Fruit fly (Drosophila melanogaster) whole organism, embryonic: ENCODE data around the gene sdk.

Experiments
- Awh ChIP-seq: fragments of 200-800 bp; sonication (Bioruptor generic); IDR thresholded peaks from 2 replicates; pipeline ENCODE4, ENCODE4 v1.3.6; 2022; ENCODE audit warnings: missing biosample characterization, missing genetic modification characterization
- Blimp-1 ChIP-seq: fragments of 200-800 bp; sonication (Bioruptor generic); optimal IDR thresholded peaks from 3 replicates; lab custom pipeline; 2018; ENCODE audit warnings: missing biosample characterization, missing genetic modification characterization, mild to moderate bottlenecking, moderate library complexity, missing genetic modification reagents
- CG10431 ChIP-seq: fragments of 200-800 bp; sonication (Bioruptor generic); optimal IDR thresholded peaks from 3 replicates; lab custom pipeline; 2018; ENCODE audit warnings: missing biosample characterization, mild to moderate bottlenecking, missing genetic modification characterization
- CG11456 ChIP-seq: fragments of 200-800 bp; sonication (Bioruptor generic); IDR thresholded peaks from 3 replicates; pipeline ENCODE4 v1.3.6; 2022; ENCODE audit warnings: missing biosample characterization, missing genetic modification characterization
- CG14710 ChIP-seq: fragments of 200-800 bp; sonication (Bioruptor generic); optimal IDR thresholded peaks from 3 replicates; lab custom pipeline; 2019; ENCODE audit warnings: missing biosample characterization, mild to moderate bottlenecking, missing genetic modification characterization, moderate library complexity
- CG1647 ChIP-seq: fragments of 200-800 bp; sonication (Bioruptor generic); optimal IDR thresholded peaks from 3 replicates; lab custom pipeline; 2016; ENCODE audit warnings: missing biosample characterization, missing genetic modification characterization
- CG17385 ChIP-seq: fragments of 200-800 bp; sonication (Bioruptor generic); optimal IDR thresholded peaks from 3 replicates; lab custom pipeline; 2018; ENCODE audit warnings: missing biosample characterization, mild to moderate bottlenecking, missing genetic modification characterization
- CG1792 ChIP-seq: fragments of 200-800 bp; sonication (Bioruptor generic); optimal IDR thresholded peaks from 2 replicates; lab custom pipeline; 2016; ENCODE audit warnings: missing biosample characterization, missing genetic modification characterization
- CG2202 ChIP-seq: fragments of 200-800 bp; sonication (Bioruptor generic); optimal IDR thresholded peaks from 2 replicates; lab custom pipeline; 2018; ENCODE audit warnings: missing biosample characterization, mild to moderate bottlenecking, missing genetic modification characterization
- CG31441 ChIP-seq: fragments of 200-800 bp; sonication (Bioruptor generic); IDR thresholded peaks from 2 replicates; pipeline ENCODE4 v1.3.6; 2022; ENCODE audit warnings: missing biosample characterization, missing genetic modification characterization
- CG6791 ChIP-seq: fragments of 200-800 bp; sonication (Bioruptor generic); IDR thresholded peaks from 3 replicates; pipeline ENCODE4 v1.3.6; 2022; ENCODE audit warnings: missing biosample characterization, missing genetic modification characterization; ENCODE audit not compliant: partially characterized antibody
- CG7357 ChIP-seq: fragments of 200-800 bp; sonication (Bioruptor generic); IDR thresholded peaks from 3 replicates; pipeline ENCODE4 v1.3.6; 2022; ENCODE audit warnings: missing biosample characterization, missing genetic modification characterization
- D19A ChIP-seq: fragments of 200-800 bp; optimal IDR thresholded peaks from 3 replicates; lab custom pipeline; 2019; ENCODE audit warnings: missing biosample characterization, mild to moderate bottlenecking, missing genetic modification characterization, moderate library complexity
- ERR ChIP-seq: fragments of 200-800 bp; sonication (Bioruptor generic); optimal IDR thresholded peaks from 2 replicates; lab custom pipeline; 2016; ENCODE audit warnings: missing biosample characterization, missing genetic modification characterization
- MBD-R2 ChIP-seq: fragments of 200-800 bp; sonication (Bioruptor generic); IDR thresholded peaks from 2 replicates; pipeline ENCODE4 v1.3.6; 2022; ENCODE audit warnings: missing biosample characterization, missing genetic modification characterization
- Mad ChIP-seq: fragments of 200-800 bp; sonication (Bioruptor generic); optimal IDR thresholded peaks from 2 replicates; lab custom pipeline; 2016; ENCODE audit warnings: missing biosample characterization, missing genetic modification characterization
- Meics ChIP-seq: fragments of 200-800 bp; sonication (Bioruptor generic); optimal IDR thresholded peaks from 2 replicates; lab custom pipeline; 2017; ENCODE audit warnings: missing biosample characterization, mild to moderate bottlenecking, missing genetic modification characterization
- NFAT ChIP-seq: fragments of 200-800 bp; sonication (Bioruptor generic); IDR thresholded peaks from 2 replicates; pipeline ENCODE4 v1.3.6; 2022; ENCODE audit warnings: missing biosample characterization, missing genetic modification characterization
- Xrp1 ChIP-seq: fragments of 200-800 bp; sonication (Bioruptor generic); IDR thresholded peaks from 2 replicates; pipeline ENCODE4 v1.3.6; 2022; ENCODE audit warnings: missing biosample characterization, missing genetic modification characterization
- ase ChIP-seq: fragments of 200-800 bp; sonication (Bioruptor generic); IDR thresholded peaks from 3 replicates; pipeline ENCODE4 v1.3.6; 2022; ENCODE audit warnings: missing biosample characterization, missing genetic modification characterization
- chm ChIP-seq: fragments of 200-800 bp; sonication (Bioruptor generic); IDR thresholded peaks from 2 replicates; pipeline ENCODE4 v1.3.6; 2022; ENCODE audit warnings: missing biosample characterization, missing genetic modification characterization
- chn ChIP-seq: fragments of 200-800 bp; sonication (Bioruptor generic); optimal IDR thresholded peaks from 2 replicates; lab custom pipeline; 2016; ENCODE audit warnings: missing biosample characterization, missing genetic modification characterization
- crol ChIP-seq: fragments of 200-800 bp; sonication (Bioruptor generic); IDR thresholded peaks from 2 replicates; pipeline ENCODE4 v1.3.6; 2022; ENCODE audit warnings: missing biosample characterization, missing genetic modification characterization
- dysf ChIP-seq: fragments of 200-800 bp; sonication (Bioruptor generic); IDR thresholded peaks from 3 replicates; pipeline ENCODE4 v1.3.6; 2022; ENCODE audit warnings: missing biosample characterization, missing genetic modification characterization
- esg ChIP-seq: fragments of 200-800 bp; sonication (Bioruptor generic); conservative IDR thresholded peaks from 2 replicates; pipeline ENCODE4 v1.3.6; 2022; ENCODE audit warnings: missing biosample characterization, missing genetic modification characterization
- gem ChIP-seq: fragments of 200-800 bp; sonication (Bioruptor generic); optimal IDR thresholded peaks from 2 replicates; lab custom pipeline; 2019; ENCODE audit warnings: missing biosample characterization, mild to moderate bottlenecking, missing genetic modification characterization, moderate library complexity
- hb ChIP-seq: fragments of 200-800 bp; sonication (Bioruptor generic); IDR thresholded peaks from 3 replicates; pipeline ENCODE4 v1.3.6; 2022; ENCODE audit warnings: missing biosample characterization, missing genetic modification characterization; ENCODE audit not compliant: partially characterized antibody
- ken ChIP-seq: fragments of 200-800 bp; sonication (Bioruptor generic); IDR thresholded peaks from 3 replicates; pipeline ENCODE4 v1.3.6; 2022; ENCODE audit warnings: missing biosample characterization, missing genetic modification characterization
- nmo ChIP-seq: fragments of 200-800 bp; sonication (Bioruptor generic); optimal IDR thresholded peaks from 2 replicates; lab custom pipeline; 2018; ENCODE audit warnings: missing biosample characterization, mild to moderate bottlenecking, missing genetic modification characterization, moderate library complexity
- otp ChIP-seq: fragments of 200-800 bp; sonication (Bioruptor generic); IDR thresholded peaks from 3 replicates; pipeline ENCODE4, ENCODE4 v1.3.6; 2022; ENCODE audit warnings: missing biosample characterization, missing genetic modification characterization
- pan ChIP-seq, 4 experiments: fragments of >200 bp in 3 of 4; fragments of 200-800 bp in 1 of 4; sonication (Bioruptor generic) in 1 of 4; optimal IDR thresholded peaks in 3 of 4; IDR thresholded peaks in 1 of 4; 2 replicates each; pipeline versions ENCODE4 v1.3.6 to Lab custom; 2017 to 2022; ENCODE audit warnings: missing biosample characterization in 2 of 4, missing genetic modification characterization in 2 of 4, mixed read lengths in 1 of 4
- pfk ChIP-seq: fragments of 200-800 bp; sonication (Bioruptor generic); optimal IDR thresholded peaks from 2 replicates; lab custom pipeline; 2018; ENCODE audit warnings: missing biosample characterization, mild to moderate bottlenecking, missing genetic modification characterization, moderate library complexity
- pita ChIP-seq: fragments of 200-800 bp; sonication (Bioruptor generic); optimal IDR thresholded peaks from 2 replicates; lab custom pipeline; 2017; ENCODE audit warnings: missing biosample characterization, mild to moderate bottlenecking, missing genetic modification characterization
- sd ChIP-seq: fragments of 200-800 bp; sonication (Bioruptor generic); optimal IDR thresholded peaks from 3 replicates; lab custom pipeline; 2018; ENCODE audit warnings: missing biosample characterization, mild to moderate bottlenecking, missing genetic modification characterization, moderate library complexity
- sens ChIP-seq: fragments of 200-800 bp; sonication (Bioruptor generic); peaks from one replicate; lab custom pipeline; 2016; ENCODE audit warnings: missing biosample characterization, missing genetic modification characterization
- tup ChIP-seq: fragments of 200-800 bp; sonication (Bioruptor generic); optimal IDR thresholded peaks from 2 replicates; lab custom pipeline; 2016; ENCODE audit warnings: missing biosample characterization, mild to moderate bottlenecking, missing genetic modification characterization, moderate library complexity
- vfl ChIP-seq: fragments of 200-800 bp; sonication (Bioruptor generic); optimal IDR thresholded peaks from 2 replicates; lab custom pipeline; 2016; ENCODE audit warnings: missing biosample characterization, missing genetic modification characterization
- vvl ChIP-seq: fragments of 200-800 bp; sonication (Bioruptor generic); IDR thresholded peaks from 2 replicates; pipeline ENCODE4 v1.3.6; 2022; ENCODE audit warnings: missing biosample characterization, missing genetic modification characterization
- zfh1 ChIP-seq: fragments of 200-800 bp; sonication (Bioruptor generic); IDR thresholded peaks from 3 replicates; pipeline ENCODE4 v1.3.6; 2022; ENCODE audit warnings: missing biosample characterization, missing genetic modification characterization

sdk gene

DNA sequence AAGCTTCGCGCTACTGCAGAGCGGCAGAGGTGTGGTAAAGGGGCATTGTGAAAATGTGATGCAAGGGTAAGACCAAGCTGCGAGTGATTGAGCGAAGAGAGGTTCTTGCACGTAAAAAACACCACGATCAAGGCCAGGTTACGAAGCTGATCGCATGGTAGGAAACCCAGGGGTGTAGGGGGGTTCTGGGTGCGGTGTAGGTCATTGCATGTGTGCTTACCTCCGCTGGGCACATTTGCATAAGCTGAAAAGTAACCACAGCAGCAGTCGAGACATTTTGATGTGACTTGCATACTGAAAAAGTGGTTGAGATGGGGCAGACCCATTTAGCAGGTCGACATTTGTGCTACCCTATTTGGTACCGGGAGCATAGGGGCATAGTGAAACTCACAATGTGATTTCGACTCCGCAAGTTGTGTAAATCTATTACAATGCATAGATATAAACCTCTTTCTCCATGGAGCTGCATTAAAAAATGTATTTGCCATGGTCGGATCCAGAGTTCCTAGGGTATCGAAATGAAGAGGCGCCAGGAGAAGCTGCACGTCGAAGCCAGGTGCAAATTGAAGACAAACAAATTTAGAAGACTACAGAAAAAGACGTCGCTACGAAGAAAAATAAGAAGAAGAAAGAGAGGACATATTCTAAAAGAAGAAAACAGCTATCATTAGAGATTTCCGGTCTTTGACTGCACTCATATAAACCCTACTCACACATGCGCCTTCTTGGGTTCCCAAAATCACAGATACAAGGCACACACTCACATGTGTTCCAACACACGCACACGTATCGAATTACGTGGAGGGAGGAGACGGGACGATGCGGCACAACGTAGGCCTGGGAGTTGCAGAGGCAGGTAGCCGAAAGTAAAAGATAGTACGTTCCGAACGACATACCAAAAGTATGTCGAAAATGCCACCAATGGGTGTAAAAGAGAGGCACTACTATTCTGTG is 6.5 kb downstream of the sdk start (continued):
- TF ChIP-seq Awh (GFP tag; lab: Robert Waterston, UW) (no peak), vvl (GFP tag; lab: Robert Waterston, UW) (peak; percentile 86), Mad (GFP tag; lab: Kevin White, UChicago) (no peak), nmo (GFP tag; lab: Kevin White, UChicago) (peak; percentile 4), CG17385 (peak; percentile 35), Xrp1 (GFP tag; lab: Robert Waterston, UW) (peak; percentile 44; the same call in 1 of the 2 replicates), NFAT (GFP tag; lab: Robert Waterston, UW) (no peak), pita (GFP tag; lab: Kevin White, UChicago) (no peak), D19A (tag; lab: Kevin White, UChicago) (peak; percentile 29), MBD-R2 (no peak), Blimp-1 (no peak), CG11456 (GFP tag; lab: Robert Waterston, UW) (no peak), pfk (GFP tag; lab: Kevin White, UChicago) (no peak), CG1792 (no peak), sens (GFP tag; lab: Kevin White, UChicago) (peak; percentile 1), tup (no peak), CG6791 (GFP tag; lab: Robert Waterston, UW) (0 out of 3 replicates have a peak, but pooled peaks have one; percentile 6), vfl (GFP tag; lab: Kevin White, UChicago) (no peak), pan (optimal IDR thresholded peaks at IDR 0.05; lab: Kevin White, UChicago) (peak in 1 of 2 experiments; percentile 40), pan (GFP tag; optimal IDR thresholded peaks at IDR 0.05 in 1 of 2, IDR thresholded peaks at IDR 0.05 in 1 of 2) (no peak), gem (tag; lab: Kevin White, UChicago) (peak; percentile 15), crol (GFP tag; lab: Robert Waterston, UW) (peak; percentile 78), CG14710 (tag; lab: Kevin White, UChicago) (no peak), ERR (no peak), CG7357 (GFP tag; lab: Robert Waterston, UW) (no peak), otp (GFP tag; lab: Robert Waterston, UW) (0 out of 3 replicates have a peak, but pooled peaks have one; percentile 29), Meics (GFP tag; lab: Kevin White, UChicago) (no peak), dysf (GFP tag; lab: Robert Waterston, UW) (0 out of 3 replicates have a peak, but pooled peaks have one; percentile 16), chn (GFP tag; lab: Kevin White, UChicago) (peak; percentile 20), esg (GFP tag; lab: Robert Waterston, UW) (no peak), CG31441 (GFP tag; lab: Robert Waterston, UW) (no peak), CG2202 (no peak), ken (GFP tag; lab: Robert Waterston, UW) (no peak), hb (GFP tag; lab: Robert Waterston, UW) (no peak), zfh1 (GFP tag; lab: Robert Waterston, UW) (0 out of 3 replicates have a peak, but pooled peaks have one; percentile 25), CG10431 (GFP tag; lab: Kevin White, UChicago) (no peak), chm (GFP tag; lab: Robert Waterston, UW) (no peak), sd (tag; lab: Kevin White, UChicago) (peak; percentile 18), CG1647 (GFP tag; lab: Kevin White, UChicago) (no peak), ase (GFP tag; lab: Robert Waterston, UW) (no peak)
- TF ChIP-seq, all 482 proteins: peak for 40
